Worm (Caenorhabditis elegans): ENCODE results near the gene fbxc-12.

fbxc-12 gene

DNA sequence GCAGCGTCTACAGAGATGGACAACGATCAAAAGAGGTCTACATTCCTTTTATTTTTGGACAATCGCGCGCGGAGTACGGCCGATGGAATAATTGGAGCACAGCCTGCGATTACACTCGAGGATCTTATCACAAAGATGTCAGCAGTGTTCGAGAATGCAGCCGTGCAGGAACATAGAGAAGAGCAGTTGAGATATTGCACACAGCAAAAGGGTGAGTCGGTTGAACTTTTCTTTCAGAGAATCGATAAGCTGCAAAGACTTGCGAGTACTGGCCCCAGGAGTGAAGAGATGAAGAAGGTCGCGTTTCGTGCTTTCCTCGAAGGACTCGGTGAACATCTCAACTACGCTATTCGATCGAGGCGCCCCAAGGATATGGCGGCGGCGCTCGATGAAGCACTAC is 9.8 kb downstream of the fbxc-12 start:
- TF ChIP-seq skn-1 (tag; optimal IDR thresholded peaks at IDR 0.05) (no peak), lin-11 (tag; optimal IDR thresholded peaks at IDR 0.05) (no peak), ceh-82 (tag; optimal IDR thresholded peaks at IDR 0.05) (no peak), Y55F3AM.14 (GFP tag; optimal IDR thresholded peaks at IDR 0.05) (no peak), nhr-77 (tag; optimal IDR thresholded peaks at IDR 0.05) (no peak), elt-3 (tag; optimal IDR thresholded peaks at IDR 0.05) (no peak), nhr-6 (tag; optimal IDR thresholded peaks at IDR 0.05) (no peak), sem-4 (tag; optimal IDR thresholded peaks at IDR 0.05) (no peak), crh-2 (tag; optimal IDR thresholded peaks at IDR 0.05) (no peak), ceh-16 (tag; optimal IDR thresholded peaks at IDR 0.05) (no peak), nhr-25 (tag; optimal IDR thresholded peaks at IDR 0.05) (no peak), sma-9 (GFP tag; optimal IDR thresholded peaks at IDR 0.05) (no peak), sma-9 (tag; optimal IDR thresholded peaks at IDR 0.05) (no peak), nhr-21 (tag; optimal IDR thresholded peaks at IDR 0.05) (no peak)

ce11 chrIV:917640-918039 is 12.6 kb downstream of the fbxc-12 start:
- TF ChIP-seq peb-1 (tag; optimal IDR thresholded peaks at IDR 0.05) (no peak), snpc-4 (tag; optimal IDR thresholded peaks at IDR 0.05) (no peak), nhr-25 (tag; optimal IDR thresholded peaks at IDR 0.05) (no peak), ztf-4 (tag; optimal IDR thresholded peaks at IDR 0.05) (no peak), mbf-1 (tag; optimal IDR thresholded peaks at IDR 0.05) (no peak)

- TF ChIP-seq unc-55 (GFP tag; optimal IDR thresholded peaks at IDR 0.05) (no peak), R02D3.7 (tag; optimal IDR thresholded peaks at IDR 0.05) (no peak), lsy-2 (tag; optimal IDR thresholded peaks at IDR 0.05) (no peak), unc-39 (tag; optimal IDR thresholded peaks at IDR 0.05) (no peak), nhr-129 (tag; optimal IDR thresholded peaks at IDR 0.05) (no peak), nhr-6 (tag; optimal IDR thresholded peaks at IDR 0.05) (no peak), nhr-77 (tag; optimal IDR thresholded peaks at IDR 0.05) (no peak), peb-1 (tag; optimal IDR thresholded peaks at IDR 0.05) (no peak), blmp-1 (tag; optimal IDR thresholded peaks at IDR 0.05; ENCODE audit: insufficient read depth) (no peak), F13H6.1 (tag; optimal IDR thresholded peaks at IDR 0.05) (no peak), mbf-1 (tag; optimal IDR thresholded peaks at IDR 0.05) (no peak), aly-2 (tag; optimal IDR thresholded peaks at IDR 0.05) (no peak)
Measured at ce11 chrIV:919690-920089, 14.6 kb downstream of the fbxc-12 start, which contains the start of gene F58H7.5. Gene F58H7.5 (plus strand): TSS chrIV:919990.

DNA sequence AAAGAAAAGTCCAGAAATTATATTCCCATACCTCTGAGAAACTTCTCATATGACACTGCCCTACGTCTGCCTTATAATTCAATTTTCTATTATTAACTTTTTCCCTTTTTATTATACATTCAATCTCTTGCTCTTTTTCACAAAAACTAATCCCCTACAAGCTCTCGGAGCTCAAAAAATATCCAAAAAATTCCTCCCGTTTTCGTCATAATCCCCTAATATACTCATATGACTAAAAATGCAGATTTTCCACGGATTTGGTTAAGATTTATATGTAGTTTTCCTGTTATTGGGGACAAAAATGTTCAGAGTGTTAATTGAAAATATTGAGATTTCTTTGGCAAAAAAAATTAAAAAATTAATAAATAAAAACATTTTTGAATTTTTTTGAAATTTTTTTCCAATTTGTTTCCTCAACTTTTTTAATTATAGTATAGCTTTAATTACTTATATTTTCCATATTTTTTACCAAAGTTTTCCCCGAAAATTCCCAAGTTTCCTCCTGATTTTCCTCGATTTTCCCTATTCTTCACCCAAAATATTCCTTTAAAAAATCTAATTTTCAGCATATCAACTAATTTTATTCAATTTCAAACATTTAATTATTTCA is 19.4 kb downstream of the fbxc-12 start, which contains the start of gene lgc-30:
Gene lgc-30, plus strand, starts transcription at position 560 of the 610 bp plus-strand sequence.
- no peak for TF ChIP-seq dmd-4 (tag; optimal IDR thresholded peaks at IDR 0.05)
- no peak for TF ChIP-seq snpc-4 (tag; optimal IDR thresholded peaks at IDR 0.05)
- no peak for TF ChIP-seq nhr-6 (tag; optimal IDR thresholded peaks at IDR 0.05)
- no peak for TF ChIP-seq nhr-23 (tag; optimal IDR thresholded peaks at IDR 0.05)
- no peak for TF ChIP-seq peb-1 (tag; optimal IDR thresholded peaks at IDR 0.05)
- TF ChIP-seq ztf-4 (tag; optimal IDR thresholded peaks at IDR 0.05), result no peak
- TF ChIP-seq lsy-2 (tag; optimal IDR thresholded peaks at IDR 0.05), result no peak
- no peak for TF ChIP-seq nhr-25 (tag; optimal IDR thresholded peaks at IDR 0.05)
- no peak for TF ChIP-seq lin-13 (GFP tag; optimal IDR thresholded peaks at IDR 0.05)
- TF ChIP-seq crh-2 (tag; optimal IDR thresholded peaks at IDR 0.05), result no peak

- TF ChIP-seq R02D3.7 (tag; optimal IDR thresholded peaks at IDR 0.05) (no peak), sma-3 (GFP tag; optimal IDR thresholded peaks at IDR 0.05) (no peak), sem-4 (tag; optimal IDR thresholded peaks at IDR 0.05) (no peak), unc-55 (GFP tag; optimal IDR thresholded peaks at IDR 0.05) (no peak), mbf-1 (tag; optimal IDR thresholded peaks at IDR 0.05) (no peak), nhr-129 (tag; optimal IDR thresholded peaks at IDR 0.05) (no peak), nhr-11 (tag; optimal IDR thresholded peaks at IDR 0.05) (no peak)
Measured at ce11 chrIV:927510-927909, 22.4 kb downstream of the fbxc-12 start.

DNA sequence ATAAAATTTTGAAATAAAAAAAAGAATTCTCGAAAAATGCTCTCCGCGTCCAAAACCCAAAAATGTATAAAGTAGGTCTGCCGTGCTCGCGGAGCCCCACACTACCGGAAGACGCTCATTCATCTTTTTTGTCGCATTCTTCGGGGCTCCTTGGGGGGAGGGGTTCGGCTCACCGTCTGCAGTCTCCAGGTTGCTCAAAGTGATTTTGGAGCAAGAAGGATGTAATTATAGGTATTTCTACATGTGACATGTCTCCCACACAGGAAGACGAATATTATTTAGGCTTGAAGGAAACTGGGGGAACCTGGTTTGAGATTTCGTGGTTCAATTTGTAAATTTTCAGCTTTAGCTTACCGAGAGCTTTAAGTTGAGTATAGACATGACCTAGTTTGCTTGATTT is 30.7 kb downstream of the fbxc-12 start, which contains the start of gene F58H7.1:
Gene F58H7.1, minus strand, starts transcription at position 101 of the 400 bp plus-strand sequence.
- no peak for TF ChIP-seq alr-1 (tag; optimal IDR thresholded peaks at IDR 0.05)
- no peak for TF ChIP-seq ztf-1 (GFP tag; conservative IDR thresholded peaks at IDR 0.05)
- TF ChIP-seq sma-9 (GFP tag; optimal IDR thresholded peaks at IDR 0.05), result no peak
- TF ChIP-seq sma-9 (tag; optimal IDR thresholded peaks at IDR 0.05), result no peak
- TF ChIP-seq nhr-12 (tag; optimal IDR thresholded peaks at IDR 0.05), result no peak
- TF ChIP-seq gmeb-1 (tag; optimal IDR thresholded peaks at IDR 0.05), result no peak
- TF ChIP-seq dmd-4 (tag; optimal IDR thresholded peaks at IDR 0.05), result no peak
- no peak for TF ChIP-seq lin-39 (tag; optimal IDR thresholded peaks at IDR 0.05)
- TF ChIP-seq ceh-82 (tag; optimal IDR thresholded peaks at IDR 0.05), result no peak
- no peak for TF ChIP-seq C34F6.9 (tag; optimal IDR thresholded peaks at IDR 0.05)
- no peak for TF ChIP-seq skn-1 (tag; optimal IDR thresholded peaks at IDR 0.05)
- TF ChIP-seq nhr-10 (tag; optimal IDR thresholded peaks at IDR 0.05), result no peak
- no peak for TF ChIP-seq sma-3 (GFP tag; optimal IDR thresholded peaks at IDR 0.05)
- TF ChIP-seq zag-1 (tag; optimal IDR thresholded peaks at IDR 0.05), result no peak
- no peak for TF ChIP-seq ztf-11 (tag; optimal IDR thresholded peaks at IDR 0.05)
- TF ChIP-seq lin-13 (GFP tag; optimal IDR thresholded peaks at IDR 0.05), result no peak
- TF ChIP-seq elt-3 (tag; optimal IDR thresholded peaks at IDR 0.05), result no peak

Measured in whole organism, L2 larva.